Worm (Caenorhabditis elegans) whole organism, L2 larva: Measurements from ENCODE around the gene F56D6.19.

Experiments
- R02D3.7 ChIP-seq: fragments of 150-350 bp; optimal IDR thresholded peaks from 2 replicates; lab custom pipeline; 2014; ENCODE audit warnings: missing biosample characterization, missing genetic modification characterization
- ama-1 ChIP-seq: fragments of 150-350 bp; optimal IDR thresholded peaks from 2 replicates; lab custom pipeline; 2018; ENCODE audit warnings: inconsistent platforms
- nhr-237 ChIP-seq: fragments of 150-350 bp; optimal IDR thresholded peaks from 2 replicates; lab custom pipeline; 2014; ENCODE audit warnings: missing biosample characterization, missing genetic modification characterization
- unc-39 ChIP-seq: fragments of 150-350 bp; optimal IDR thresholded peaks from 2 replicates; lab custom pipeline; 2014; ENCODE audit warnings: missing biosample characterization, missing genetic modification characterization

- TF ChIP-seq ama-1 (lab: Kevin White, UChicago) (no peak), nhr-237 (tag; lab: Kevin White, UChicago) (no peak), unc-39 (tag; lab: Kevin White, UChicago) (no peak), R02D3.7 (tag; lab: Kevin White, UChicago) (no peak)
Measured at ce11 chrIV:3866018-3866417, 48.5 kb upstream of the F56D6.19 start.
